Fruit fly (Drosophila melanogaster) whole organism, wandering third instar larva: Measurements from ENCODE around the gene TFAM.

Experiments
- Abd-B ChIP-seq: fragments of >200 bp; optimal IDR thresholded peaks from 2 replicates; lab custom pipeline; 2017; ENCODE audit warnings: missing biosample characterization, missing genetic modification characterization
- CG32264 ChIP-seq: fragments of 200-800 bp; sonication (Bioruptor generic); optimal IDR thresholded peaks from 2 replicates; lab custom pipeline; 2016; ENCODE audit warnings: missing biosample characterization, missing genetic modification characterization
- CG9705 ChIP-seq: fragments of 200-800 bp; sonication (Bioruptor generic); optimal IDR thresholded peaks from 2 replicates; lab custom pipeline; 2018; ENCODE audit warnings: missing biosample characterization, mild to moderate bottlenecking, missing genetic modification characterization
- CrebA ChIP-seq: fragments of 200-800 bp; sonication (Bioruptor generic); optimal IDR thresholded peaks from 2 replicates; lab custom pipeline; 2016; ENCODE audit warnings: missing biosample characterization, mild to moderate bottlenecking, missing genetic modification characterization, borderline replicate concordance
- Dfd ChIP-seq: fragments of >200 bp; optimal IDR thresholded peaks from 2 replicates; lab custom pipeline; 2017; ENCODE audit warnings: missing biosample characterization, missing genetic modification characterization
- Dif ChIP-seq: fragments of 200-275, 200-300 bp; sonication (Bioruptor generic); optimal IDR thresholded peaks from 2 replicates; lab custom pipeline; 2018; ENCODE audit warnings: missing biosample characterization, missing genetic modification characterization; ENCODE audit not compliant: partially characterized antibody
- GATAd ChIP-seq: sonication (Bioruptor generic); optimal IDR thresholded peaks from 2 replicates; lab custom pipeline; 2016; ENCODE audit warnings: missing biosample characterization, missing genetic modification characterization
- HLH106 ChIP-seq: fragments of 200-800 bp; optimal IDR thresholded peaks from 3 replicates; lab custom pipeline; 2019; ENCODE audit warnings: missing biosample characterization, mild to moderate bottlenecking, missing genetic modification characterization, moderate library complexity
- Hnf4 ChIP-seq: fragments of 200-800 bp; sonication (Bioruptor generic); optimal IDR thresholded peaks from 2 replicates; lab custom pipeline; 2016; ENCODE audit warnings: missing biosample characterization, mild to moderate bottlenecking, missing genetic modification characterization
- Hr83 ChIP-seq: fragments of 200-300 bp; sonication (Bioruptor generic); optimal IDR thresholded peaks from 2 replicates; lab custom pipeline; 2016; ENCODE audit warnings: missing biosample characterization, mild to moderate bottlenecking, missing genetic modification characterization, moderate library complexity; ENCODE audit not compliant: poor library complexity, severe bottlenecking
- Mio ChIP-seq: sonication (Bioruptor generic); optimal IDR thresholded peaks from 2 replicates; lab custom pipeline; 2016; ENCODE audit warnings: missing biosample characterization, missing genetic modification characterization
- Myc ChIP-seq: fragments of >200 bp; optimal IDR thresholded peaks from 2 replicates; lab custom pipeline; 2017
- OdsH ChIP-seq: fragments of 200-800 bp; sonication (Bioruptor generic); optimal IDR thresholded peaks from 2 replicates; lab custom pipeline; 2016; ENCODE audit warnings: missing biosample characterization, mild to moderate bottlenecking, missing genetic modification characterization
- Rel ChIP-seq, 2 experiments: fragments of 200-800 bp; sonication (Bioruptor generic) in 1 of 2; optimal IDR thresholded peaks; 2 replicates in 1 of 2; 3 replicates in 1 of 2; lab custom pipeline; 2016 to 2019; ENCODE audit warnings: mild to moderate bottlenecking in 2 of 2, missing biosample characterization in 2 of 2, missing genetic modification characterization in 2 of 2, moderate library complexity in 1 of 2
- Sp1 ChIP-seq: fragments of 200-800 bp; sonication (Bioruptor generic); optimal IDR thresholded peaks from 3 replicates; lab custom pipeline; 2019; ENCODE audit warnings: missing biosample characterization, mild to moderate bottlenecking, missing genetic modification characterization, moderate library complexity
- br ChIP-seq: fragments of 200-800 bp; sonication (Bioruptor generic); optimal IDR thresholded peaks from 2 replicates; lab custom pipeline; 2016; ENCODE audit warnings: missing biosample characterization, missing genetic modification characterization
- brk ChIP-seq: fragments of 200-800 bp; sonication (Bioruptor generic); optimal IDR thresholded peaks from 2 replicates; lab custom pipeline; 2016; ENCODE audit warnings: missing biosample characterization, mild to moderate bottlenecking, missing genetic modification characterization
- dl ChIP-seq, 2 experiments: fragments of 175-275, 200-275 bp in 1 of 2; fragments of 200-275 bp in 1 of 2; sonication (Bioruptor generic); optimal IDR thresholded peaks; lab custom pipeline; 2018; ENCODE audit warnings: mild to moderate bottlenecking in 2 of 2, missing biosample characterization in 2 of 2, missing genetic modification characterization in 2 of 2, moderate library complexity in 2 of 2; ENCODE audit not compliant: partially characterized antibody in 2 of 2, insufficient read depth in 1 of 2
- dmrt93B ChIP-seq: fragments of 200-800 bp; sonication (Bioruptor generic); optimal IDR thresholded peaks from 2 replicates; lab custom pipeline; 2018; ENCODE audit warnings: missing biosample characterization, mild to moderate bottlenecking, missing genetic modification characterization
- ey ChIP-seq: fragments of 200-800 bp; sonication (Bioruptor generic); optimal IDR thresholded peaks from 2 replicates; lab custom pipeline; 2016; ENCODE audit warnings: missing biosample characterization, missing genetic modification characterization
- foxo ChIP-seq, 2 experiments: fragments of 200-800 bp; sonication (Bioruptor generic); optimal IDR thresholded peaks; 2 replicates in 1 of 2; 3 replicates in 1 of 2; lab custom pipeline; 2016 to 2017; ENCODE audit warnings: missing biosample characterization in 2 of 2, missing genetic modification characterization in 2 of 2
- h ChIP-seq: fragments of 200-800 bp; sonication (Bioruptor generic); optimal IDR thresholded peaks from 3 replicates; lab custom pipeline; 2016; ENCODE audit warnings: missing biosample characterization, mild to moderate bottlenecking, missing genetic modification characterization
- jim ChIP-seq: fragments of 175-275, 200-325 bp; sonication (Bioruptor generic); optimal IDR thresholded peaks from 2 replicates; lab custom pipeline; 2016; ENCODE audit warnings: missing biosample characterization, mild to moderate bottlenecking, missing genetic modification characterization
- pan ChIP-seq: fragments of >200 bp; optimal IDR thresholded peaks from 2 replicates; lab custom pipeline; 2017
- psq ChIP-seq: fragments of 200-800 bp; sonication (Bioruptor generic); optimal IDR thresholded peaks from 3 replicates; lab custom pipeline; 2017; ENCODE audit warnings: missing biosample characterization, mild to moderate bottlenecking, missing genetic modification characterization, moderate library complexity
- rgr ChIP-seq: fragments of 200-800 bp; sonication (Bioruptor generic); optimal IDR thresholded peaks from 3 replicates; lab custom pipeline; 2016; ENCODE audit warnings: missing biosample characterization, mild to moderate bottlenecking, missing genetic modification characterization
- sage ChIP-seq: fragments of 200-800 bp; sonication (Bioruptor generic); optimal IDR thresholded peaks from 2 replicates; lab custom pipeline; 2016; ENCODE audit warnings: missing biosample characterization, mild to moderate bottlenecking, missing genetic modification characterization
- sv ChIP-seq: fragments of 200-800 bp; sonication (Bioruptor generic); optimal IDR thresholded peaks from 3 replicates; lab custom pipeline; 2016; ENCODE audit warnings: missing biosample characterization, missing genetic modification characterization
- tai ChIP-seq: sonication (Bioruptor generic); optimal IDR thresholded peaks from 2 replicates; lab custom pipeline; 2016; ENCODE audit warnings: missing biosample characterization, missing genetic modification characterization
- usp ChIP-seq: fragments of >200 bp; optimal IDR thresholded peaks from 2 replicates; lab custom pipeline; 2017; ENCODE audit warnings: missing biosample characterization, missing genetic modification characterization
- woc ChIP-seq: sonication (Bioruptor generic); optimal IDR thresholded peaks from 2 replicates; lab custom pipeline; 2016; ENCODE audit warnings: missing biosample characterization, mild to moderate bottlenecking, missing genetic modification characterization

The TFAM gene

DNA sequence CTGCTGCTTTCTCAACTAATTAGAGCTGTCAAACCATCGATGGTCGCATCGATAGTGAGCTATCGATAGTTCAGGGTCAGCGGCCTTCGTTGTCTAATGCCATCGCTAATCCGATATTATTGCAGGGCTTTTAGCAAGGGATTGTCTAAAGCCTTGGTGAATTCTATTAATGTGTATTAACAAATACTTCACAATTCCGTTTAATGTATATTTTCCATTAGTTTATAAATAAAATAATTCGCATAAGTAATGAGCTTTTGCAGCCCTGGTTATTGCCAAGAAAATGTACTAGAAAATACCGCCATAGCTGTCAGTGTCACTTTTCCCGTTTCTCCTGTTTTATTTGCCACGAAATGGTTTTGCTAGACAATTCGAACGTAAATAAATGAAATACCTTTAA, 3.0 kb upstream of the TFAM start, which contains the start of the genes EloB and Srp14 (continued):
- peak; percentile 71 for TF ChIP-seq CG9705 (GFP tag; lab: Kevin White, UChicago)
- TF ChIP-seq woc (GFP tag; lab: Kevin White, UChicago): no peak

DNA sequence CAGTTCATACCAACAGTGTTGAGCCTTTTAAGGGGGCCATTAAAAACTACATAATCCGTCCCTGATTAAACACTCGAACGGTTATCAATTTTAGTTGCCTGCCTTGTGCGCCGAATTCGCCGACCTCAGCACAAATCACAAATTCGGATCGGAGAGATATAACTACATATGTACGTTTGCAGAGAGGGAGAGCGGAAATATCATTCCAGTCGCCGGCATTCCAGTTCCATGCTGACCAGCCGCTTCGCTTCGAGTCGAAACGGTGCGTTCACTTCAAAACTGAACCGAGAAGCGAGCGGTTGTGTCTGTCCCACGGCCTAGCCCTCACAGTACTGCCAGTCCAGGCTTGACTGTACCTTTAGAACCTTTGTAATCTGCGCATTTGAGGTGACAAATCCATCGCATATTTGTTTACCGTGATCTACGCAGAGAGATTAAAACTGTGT, 2.3 kb downstream of the TFAM start:
- peak; percentile 3 for TF ChIP-seq ey (GFP tag; lab: Kevin White, UChicago)
- TF ChIP-seq CrebA: no peak
- TF ChIP-seq Rel (GFP tag; optimal IDR thresholded peaks at IDR 0.05; lab: Kevin White, UChicago): no peak
- peak; percentile 14 for TF ChIP-seq Rel (tag; optimal IDR thresholded peaks at IDR 0.05; lab: Kevin White, UChicago)
- no peak for TF ChIP-seq sage (GFP tag; lab: Kevin White, UChicago)
- peak; percentile 37 for TF ChIP-seq rgr (GFP tag; lab: Kevin White, UChicago)
- TF ChIP-seq Dif (GFP tag; lab: Kevin White, UChicago): peak; percentile 73
- peak in 1 of 2 experiments; percentile 47 for TF ChIP-seq foxo (GFP tag; optimal IDR thresholded peaks at IDR 0.05; lab: Kevin White, UChicago)
- no peak for TF ChIP-seq sv (GFP tag; lab: Kevin White, UChicago)
- TF ChIP-seq psq: no peak
- TF ChIP-seq Hr83 (GFP tag; lab: Kevin White, UChicago): peak; percentile 80
- no peak for TF ChIP-seq jim (GFP tag; lab: Kevin White, UChicago)
- TF ChIP-seq tai (GFP tag; lab: Kevin White, UChicago): no peak
- no peak for TF ChIP-seq usp (GFP tag; lab: Kevin White, UChicago)
- TF ChIP-seq Abd-B (GFP tag; lab: Kevin White, UChicago): no peak
- TF ChIP-seq pan: no peak
- peak; percentile 48 for TF ChIP-seq Sp1 (GFP tag; lab: Kevin White, UChicago)
- TF ChIP-seq GATAd (GFP tag; lab: Kevin White, UChicago): no peak
- no peak for TF ChIP-seq br (GFP tag; lab: Kevin White, UChicago)
- no peak for TF ChIP-seq HLH106 (tag; lab: Kevin White, UChicago)
- TF ChIP-seq Myc (lab: Kevin White, UChicago): peak; percentile 15
- TF ChIP-seq Hnf4 (GFP tag; lab: Kevin White, UChicago): no peak
- no peak for TF ChIP-seq dmrt93B (GFP tag; lab: Kevin White, UChicago)
- no peak for TF ChIP-seq OdsH (GFP tag; lab: Kevin White, UChicago)

DNA sequence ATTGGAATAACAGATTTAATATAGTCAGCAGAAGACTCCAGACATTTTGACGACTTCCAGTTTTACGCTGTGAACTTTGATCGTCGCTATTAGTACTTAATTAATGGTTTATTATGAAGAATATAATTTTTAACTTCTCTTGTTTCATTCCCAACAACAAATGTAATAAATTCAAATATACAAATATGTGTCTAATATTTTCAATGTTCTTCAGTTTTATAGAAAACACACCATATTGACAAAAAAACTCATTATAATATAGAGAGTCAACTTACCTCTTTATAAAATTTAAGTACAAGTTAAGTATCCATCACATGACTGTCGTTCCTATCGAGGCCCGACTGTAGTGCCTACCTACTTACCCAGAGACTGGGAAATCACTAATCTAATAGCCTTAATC, 3.5 kb downstream of the TFAM start:
- TF ChIP-seq br (GFP tag; lab: Kevin White, UChicago) (no peak), dmrt93B (GFP tag; lab: Kevin White, UChicago) (no peak), foxo (GFP tag; optimal IDR thresholded peaks at IDR 0.05; lab: Kevin White, UChicago) (no peak)

DNA sequence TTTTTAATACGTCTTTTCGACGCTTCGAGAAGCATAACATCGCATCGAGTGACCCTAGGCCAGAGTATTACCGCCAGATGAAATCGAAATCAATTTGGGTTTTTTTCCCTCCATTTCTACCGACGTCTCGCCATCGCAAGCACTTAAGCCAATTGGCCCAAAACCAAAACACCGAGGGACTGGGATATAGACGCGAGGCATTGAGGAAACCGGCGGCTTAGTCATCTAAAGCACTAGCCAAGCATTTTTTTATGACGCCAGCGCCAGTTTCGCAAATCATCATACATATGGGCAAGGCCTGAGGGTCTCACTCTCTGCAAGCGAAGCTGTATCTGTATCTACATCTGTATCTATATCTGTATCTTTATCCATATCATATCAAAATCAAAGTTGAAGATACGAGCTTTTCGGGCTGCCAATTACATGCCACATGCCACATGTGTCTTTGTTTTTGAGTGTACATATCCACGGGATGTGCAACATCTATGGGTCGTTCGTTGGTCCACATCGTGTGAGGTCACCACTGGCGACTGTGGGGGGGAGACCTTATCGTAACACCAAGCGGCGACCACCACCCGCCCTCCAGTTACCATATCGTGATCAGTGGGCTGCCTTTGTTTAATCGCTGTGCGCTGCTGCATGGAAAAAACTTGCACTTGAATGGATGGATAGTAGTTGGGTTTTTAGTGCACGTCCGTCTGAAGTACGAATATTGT, 9.1 kb downstream of the TFAM start:
- no peak for TF ChIP-seq tai (GFP tag; lab: Kevin White, UChicago)
- no peak for TF ChIP-seq Mio
- TF ChIP-seq ey (GFP tag; lab: Kevin White, UChicago): no peak
- TF ChIP-seq brk (GFP tag; lab: Kevin White, UChicago): no peak
- TF ChIP-seq dmrt93B (GFP tag; lab: Kevin White, UChicago): no peak
- TF ChIP-seq, all 38 proteins: peak for 0

DNA sequence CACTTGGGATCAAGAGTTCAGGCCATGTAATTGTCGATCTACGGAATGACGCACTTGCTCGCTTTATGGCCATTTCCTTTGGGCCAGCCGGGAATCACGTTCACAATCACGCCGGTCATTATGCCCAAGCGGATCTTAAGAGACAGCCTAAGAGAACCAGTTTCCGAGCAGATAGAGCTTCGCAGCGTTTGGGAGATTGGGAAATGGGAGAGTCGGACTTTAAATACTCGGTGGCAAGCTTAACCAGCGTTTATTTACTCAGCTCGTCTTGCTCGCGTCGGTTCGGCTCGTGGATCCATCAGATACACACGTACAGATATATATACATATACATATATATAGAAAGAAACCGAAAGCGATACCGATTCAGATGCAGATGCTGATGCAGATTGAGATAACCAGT, 11.3 kb downstream of the TFAM start:
- TF ChIP-seq h (GFP tag; lab: Kevin White, UChicago) (peak; percentile 10), Rel (GFP tag; optimal IDR thresholded peaks at IDR 0.05; lab: Kevin White, UChicago) (peak; percentile 47), Rel (tag; optimal IDR thresholded peaks at IDR 0.05; lab: Kevin White, UChicago) (peak; percentile 51), CG9705 (GFP tag; lab: Kevin White, UChicago) (no peak), OdsH (GFP tag; lab: Kevin White, UChicago) (peak; percentile 5), dl (GFP tag; optimal IDR thresholded peaks at IDR 0.05; lab: Kevin White, UChicago; ENCODE audit: insufficient read depth in 1 of 2, partially characterized antibody in 2 of 2) (peak in 1 of 2 experiments; percentile 54), br (GFP tag; lab: Kevin White, UChicago) (peak; percentile 2), Sp1 (GFP tag; lab: Kevin White, UChicago) (peak; percentile 10), Dfd (GFP tag; lab: Kevin White, UChicago) (no peak), sage (GFP tag; lab: Kevin White, UChicago) (peak; percentile 32), Dif (GFP tag; lab: Kevin White, UChicago) (peak; percentile 65), CG32264 (GFP tag; lab: Kevin White, UChicago) (no peak)
